Fruit fly (Drosophila melanogaster) whole organism, embryonic: ENCODE results near the gene CG13054.

Source experiments
- Ada2b ChIP-seq: fragments of 200-800 bp; sonication (Bioruptor generic); IDR thresholded peaks from 2 replicates; pipeline ENCODE4 v1.3.6; 2022; ENCODE audit warnings: missing biosample characterization, missing genetic modification characterization
- Awh ChIP-seq: fragments of 200-800 bp; sonication (Bioruptor generic); IDR thresholded peaks from 2 replicates; pipeline ENCODE4, ENCODE4 v1.3.6; 2022; ENCODE audit warnings: missing biosample characterization, missing genetic modification characterization
- B-H2 ChIP-seq: fragments of 200-800 bp; sonication (Bioruptor generic); optimal IDR thresholded peaks from 2 replicates; lab custom pipeline; 2018; ENCODE audit warnings: missing biosample characterization, mild to moderate bottlenecking, missing genetic modification characterization
- CG10979 ChIP-seq: fragments of 200-800 bp; sonication (Bioruptor generic); optimal IDR thresholded peaks from 2 replicates; lab custom pipeline; 2018; ENCODE audit warnings: missing biosample characterization, mild to moderate bottlenecking, missing genetic modification characterization, moderate library complexity
- CG12744 ChIP-seq: fragments of 200-800 bp; sonication (Bioruptor generic); optimal IDR thresholded peaks from 2 replicates; lab custom pipeline; 2016; ENCODE audit warnings: missing biosample characterization, missing genetic modification characterization
- CG12942 ChIP-seq: fragments of 200-800 bp; sonication (Bioruptor generic); optimal IDR thresholded peaks from 3 replicates; lab custom pipeline; 2016; ENCODE audit warnings: missing biosample characterization, missing genetic modification characterization
- CG13296 ChIP-seq: fragments of 200-800 bp; sonication (Bioruptor generic); optimal IDR thresholded peaks from 3 replicates; lab custom pipeline; 2018; ENCODE audit warnings: missing biosample characterization, mild to moderate bottlenecking, missing genetic modification characterization
- CG13775 ChIP-seq: fragments of 200-800 bp; sonication (Bioruptor generic); optimal IDR thresholded peaks from 3 replicates; lab custom pipeline; 2017; ENCODE audit warnings: missing biosample characterization, mild to moderate bottlenecking, missing genetic modification characterization
- CG15269 ChIP-seq: fragments of 200-800 bp; sonication (Bioruptor generic); optimal IDR thresholded peaks from 2 replicates; lab custom pipeline; 2018; ENCODE audit warnings: missing biosample characterization, mild to moderate bottlenecking, missing genetic modification characterization, moderate library complexity
- CG17385 ChIP-seq: fragments of 200-800 bp; sonication (Bioruptor generic); optimal IDR thresholded peaks from 3 replicates; lab custom pipeline; 2018; ENCODE audit warnings: missing biosample characterization, mild to moderate bottlenecking, missing genetic modification characterization
- CG1832 ChIP-seq: fragments of 200-800 bp; sonication (Bioruptor generic); optimal IDR thresholded peaks from 2 replicates; lab custom pipeline; 2017; ENCODE audit warnings: missing biosample characterization, mild to moderate bottlenecking, missing genetic modification characterization, inconsistent platforms
- CG2120 ChIP-seq: fragments of 200-800 bp; sonication (Bioruptor generic); optimal IDR thresholded peaks from 3 replicates; lab custom pipeline; 2016; ENCODE audit warnings: missing biosample characterization, missing genetic modification characterization
- CG32532 ChIP-seq: fragments of 200-800 bp; sonication (Bioruptor generic); IDR thresholded peaks from 2 replicates; pipeline ENCODE4 v1.3.6; 2022; ENCODE audit warnings: missing biosample characterization, missing genetic modification characterization
- CG34376 ChIP-seq: fragments of 200-800 bp; sonication (Bioruptor generic); optimal IDR thresholded peaks from 2 replicates; lab custom pipeline; 2018; ENCODE audit warnings: missing biosample characterization, mild to moderate bottlenecking, missing genetic modification characterization
- CG4360 ChIP-seq: fragments of 200-800 bp; sonication (Bioruptor generic); IDR thresholded peaks from 2 replicates; pipeline ENCODE4 v1.3.6; 2022; ENCODE audit warnings: missing biosample characterization, missing genetic modification characterization
- CG6654 ChIP-seq: fragments of 200-800 bp; sonication (Bioruptor generic); optimal IDR thresholded peaks from 2 replicates; lab custom pipeline; 2017; ENCODE audit warnings: missing biosample characterization, mild to moderate bottlenecking, missing genetic modification characterization
- CG7271 ChIP-seq: fragments of 200-800 bp; sonication (Bioruptor generic); optimal IDR thresholded peaks from 2 replicates; lab custom pipeline; 2018; ENCODE audit warnings: missing biosample characterization, mild to moderate bottlenecking, missing genetic modification characterization, moderate library complexity
- CG7556 ChIP-seq: fragments of 200-800 bp; sonication (Bioruptor generic); optimal IDR thresholded peaks from 2 replicates; lab custom pipeline; 2017; ENCODE audit warnings: missing biosample characterization, mild to moderate bottlenecking, missing genetic modification characterization
- CG9609 ChIP-seq: fragments of 200-800 bp; sonication (Bioruptor generic); optimal IDR thresholded peaks from 3 replicates; lab custom pipeline; 2016; ENCODE audit warnings: missing biosample characterization, missing genetic modification characterization
- CG9932 ChIP-seq: fragments of 200-800 bp; sonication (Bioruptor generic); IDR thresholded peaks from 2 replicates; pipeline ENCODE4 v1.3.6; 2022; ENCODE audit warnings: missing biosample characterization, missing genetic modification characterization
- CoRest ChIP-seq: fragments of 200-800 bp; sonication (Bioruptor generic); optimal IDR thresholded peaks from 3 replicates; lab custom pipeline; 2018; ENCODE audit warnings: missing biosample characterization, mild to moderate bottlenecking, missing genetic modification characterization, moderate library complexity
- Drgx ChIP-seq: fragments of 200-800 bp; sonication (Bioruptor generic); IDR thresholded peaks from 2 replicates; pipeline ENCODE4 v1.3.6; 2022; ENCODE audit warnings: missing biosample characterization, missing genetic modification characterization
- ERR ChIP-seq: fragments of 200-800 bp; sonication (Bioruptor generic); optimal IDR thresholded peaks from 2 replicates; lab custom pipeline; 2016; ENCODE audit warnings: missing biosample characterization, missing genetic modification characterization
- Hand ChIP-seq: fragments of 200-800 bp; sonication (Bioruptor generic); optimal IDR thresholded peaks from 2 replicates; lab custom pipeline; 2017; ENCODE audit warnings: mild to moderate bottlenecking, missing biosample characterization, missing genetic modification reagents, missing genetic modification characterization
- Lpt ChIP-seq: fragments of >200 bp; optimal IDR thresholded peaks from 2 replicates; lab custom pipeline; 2018; ENCODE audit warnings: missing biosample characterization, missing genetic modification characterization
- Opbp ChIP-seq: fragments of 200-800 bp; sonication (Bioruptor generic); IDR thresholded peaks from 3 replicates; pipeline ENCODE4 v1.3.6; 2022; ENCODE audit warnings: missing biosample characterization, missing genetic modification characterization; ENCODE audit not compliant: partially characterized antibody
- Optix ChIP-seq: fragments of 200-800 bp; sonication (Bioruptor generic); IDR thresholded peaks from 3 replicates; pipeline ENCODE4 v1.3.6; 2022; ENCODE audit warnings: missing biosample characterization, missing genetic modification characterization
- Pdp1 ChIP-seq, 2 experiments: fragments of 200-800 bp; sonication (Bioruptor generic); optimal IDR thresholded peaks; 3 replicates each; lab custom pipeline; 2016; ENCODE audit warnings: missing biosample characterization in 2 of 2, missing genetic modification characterization in 2 of 2, mild to moderate bottlenecking in 1 of 2, moderate library complexity in 1 of 2
- Sox100B ChIP-seq: fragments of 200-800 bp; sonication (Bioruptor generic); optimal IDR thresholded peaks from 3 replicates; lab custom pipeline; 2018; ENCODE audit warnings: missing biosample characterization, mild to moderate bottlenecking, missing genetic modification characterization
- Sry-β ChIP-seq: fragments of 200-800 bp; sonication (Bioruptor generic); optimal IDR thresholded peaks from 2 replicates; lab custom pipeline; 2018; ENCODE audit warnings: missing biosample characterization, mild to moderate bottlenecking, missing genetic modification characterization, moderate library complexity
- Ssrp ChIP-seq: fragments of 200-800 bp; sonication (Bioruptor generic); optimal IDR thresholded peaks from 2 replicates; lab custom pipeline; 2018; ENCODE audit warnings: missing biosample characterization, mild to moderate bottlenecking, missing genetic modification characterization, moderate library complexity
- az2 ChIP-seq: fragments of 200-800 bp; sonication (Bioruptor generic); optimal IDR thresholded peaks from 3 replicates; lab custom pipeline; 2016; ENCODE audit warnings: missing biosample characterization, missing genetic modification characterization
- disco-r ChIP-seq: fragments of 200-800 bp; sonication (Bioruptor generic); optimal IDR thresholded peaks from 2 replicates; lab custom pipeline; 2016; ENCODE audit warnings: missing biosample characterization, missing genetic modification characterization
- gcm ChIP-seq: fragments of 200-800 bp; sonication (Bioruptor generic); optimal IDR thresholded peaks from 2 replicates; lab custom pipeline; 2019; ENCODE audit warnings: missing biosample characterization, mild to moderate bottlenecking, missing genetic modification characterization, moderate library complexity
- gem ChIP-seq: fragments of 200-800 bp; sonication (Bioruptor generic); optimal IDR thresholded peaks from 2 replicates; lab custom pipeline; 2019; ENCODE audit warnings: missing biosample characterization, mild to moderate bottlenecking, missing genetic modification characterization, moderate library complexity
- grau ChIP-seq: fragments of 200-800 bp; optimal IDR thresholded peaks from 3 replicates; lab custom pipeline; 2019; ENCODE audit warnings: missing biosample characterization, mild to moderate bottlenecking, missing genetic modification characterization, moderate library complexity
- hb ChIP-seq: fragments of 200-800 bp; sonication (Bioruptor generic); IDR thresholded peaks from 3 replicates; pipeline ENCODE4 v1.3.6; 2022; ENCODE audit warnings: missing biosample characterization, missing genetic modification characterization; ENCODE audit not compliant: partially characterized antibody
- jing ChIP-seq: fragments of 200-800 bp; sonication (Bioruptor generic); optimal IDR thresholded peaks from 2 replicates; lab custom pipeline; 2018; ENCODE audit warnings: missing biosample characterization, mild to moderate bottlenecking, missing genetic modification characterization
- jumu ChIP-seq: fragments of 200-800 bp; sonication (Bioruptor generic); optimal IDR thresholded peaks from 3 replicates; lab custom pipeline; 2016; ENCODE audit warnings: missing biosample characterization, missing genetic modification characterization
- mld ChIP-seq: fragments of 200-800 bp; sonication (Bioruptor generic); IDR thresholded peaks from 3 replicates; pipeline ENCODE4 v1.3.6; 2022; ENCODE audit warnings: missing biosample characterization, missing genetic modification characterization; ENCODE audit not compliant: partially characterized antibody
- nom ChIP-seq: fragments of 200-800 bp; sonication (Bioruptor generic); optimal IDR thresholded peaks from 2 replicates; lab custom pipeline; 2017; ENCODE audit warnings: missing biosample characterization, missing genetic modification characterization, mild to moderate bottlenecking, moderate library complexity, missing genetic modification reagents
- prd ChIP-seq, 3 experiments: fragments of >200 bp in 2 of 3; fragments of 200-800 bp in 1 of 3; sonication (Bioruptor generic) in 1 of 3; optimal IDR thresholded peaks in 2 of 3; IDR thresholded peaks in 1 of 3; 2 replicates in 2 of 3; 3 replicates in 1 of 3; pipeline versions ENCODE4 v1.3.6 to Lab custom; 2017 to 2022; ENCODE audit warnings: missing biosample characterization in 1 of 3, missing genetic modification characterization in 1 of 3
- psq ChIP-seq: fragments of 200-800 bp; sonication (Bioruptor generic); optimal IDR thresholded peaks from 2 replicates; lab custom pipeline; 2017; ENCODE audit warnings: missing biosample characterization, missing genetic modification characterization
- row ChIP-seq: fragments of 200-800 bp; sonication (Bioruptor generic); IDR thresholded peaks from 3 replicates; pipeline ENCODE4 v1.3.6; 2022; ENCODE audit warnings: missing biosample characterization, missing genetic modification characterization
- sd ChIP-seq: fragments of 200-800 bp; sonication (Bioruptor generic); optimal IDR thresholded peaks from 3 replicates; lab custom pipeline; 2018; ENCODE audit warnings: missing biosample characterization, mild to moderate bottlenecking, missing genetic modification characterization, moderate library complexity
- sens ChIP-seq: fragments of 200-800 bp; sonication (Bioruptor generic); peaks from one replicate; lab custom pipeline; 2016; ENCODE audit warnings: missing biosample characterization, missing genetic modification characterization
- trh ChIP-seq: fragments of 200-800 bp; sonication (Bioruptor generic); optimal IDR thresholded peaks from 2 replicates; lab custom pipeline; 2016; ENCODE audit warnings: missing biosample characterization, missing genetic modification characterization
- zf30C ChIP-seq: fragments of 200-800 bp; sonication (Bioruptor generic); optimal IDR thresholded peaks from 3 replicates; lab custom pipeline; 2018; ENCODE audit warnings: missing biosample characterization, mild to moderate bottlenecking, missing genetic modification characterization

CG13054 gene

dm6 chr3L:16213201-16213600, 43.8 kb downstream of the CG13054 start:
- no peak for TF ChIP-seq Ssrp (tag; lab: Kevin White, UChicago)
- TF ChIP-seq row (GFP tag; lab: Robert Waterston, UW): no peak
- no peak for TF ChIP-seq CG6654 (GFP tag; lab: Kevin White, UChicago)
- TF ChIP-seq CG7271 (tag; lab: Kevin White, UChicago): no peak
- TF ChIP-seq CG13775: no peak
- TF ChIP-seq Awh: no peak
- no peak for TF ChIP-seq ERR (GFP tag; lab: Kevin White, UChicago)
- TF ChIP-seq CG9932: no peak
- no peak for TF ChIP-seq Hand
- TF ChIP-seq CG12942: no peak
- no peak for TF ChIP-seq Sry-β (GFP tag; lab: Kevin White, UChicago)

- TF ChIP-seq gcm (GFP tag; lab: Kevin White, UChicago) (no peak), trh (GFP tag; lab: Kevin White, UChicago) (no peak), grau (tag; lab: Kevin White, UChicago) (no peak), hb (no peak), Optix (GFP tag; lab: Robert Waterston, UW) (no peak), sens (no peak), Ada2b (GFP tag; lab: Robert Waterston, UW) (no peak), disco-r (GFP tag; lab: Kevin White, UChicago) (no peak), CG15269 (tag; lab: Kevin White, UChicago) (no peak), Lpt (no peak), B-H2 (GFP tag; lab: Kevin White, UChicago) (no peak), CG9609 (GFP tag; lab: Kevin White, UChicago) (no peak), CG4360 (GFP tag; lab: Robert Waterston, UW) (no peak)
Observed at dm6 chr3L:16211936-16212287, 45.1 kb downstream of the CG13054 start.

- TF ChIP-seq CG1832 (GFP tag; lab: Kevin White, UChicago) (peak; percentile 74), Sox100B (GFP tag; lab: Kevin White, UChicago) (peak; percentile 25), CG17385 (GFP tag; lab: Kevin White, UChicago) (peak; percentile 4), CG7556 (peak; percentile 56), Opbp (0 out of 3 replicates have a peak, but pooled peaks have one; percentile 9), CG32532 (GFP tag; lab: Robert Waterston, UW) (0 out of 2 replicates have a peak, but pooled peaks have one; percentile 30), jumu (GFP tag; lab: Kevin White, UChicago) (no peak), Pdp1 (GFP tag; optimal IDR thresholded peaks at IDR 0.05; lab: Kevin White, UChicago) (no peak), CG12744 (GFP tag; lab: Kevin White, UChicago) (no peak), gem (tag; lab: Kevin White, UChicago) (peak; percentile 60), CG13296 (GFP tag; lab: Kevin White, UChicago) (no peak), prd (optimal IDR thresholded peaks at IDR 0.05; lab: Kevin White, UChicago) (no peak), prd (GFP tag; IDR thresholded peaks at IDR 0.05; lab: Robert Waterston, UW) (0 out of 3 replicates have a peak, but pooled peaks have one; percentile 15), CG2120 (GFP tag; lab: Kevin White, UChicago) (no peak), az2 (GFP tag; lab: Kevin White, UChicago) (no peak), Drgx (GFP tag; lab: Robert Waterston, UW) (peak; percentile 54), nom (GFP tag; lab: Kevin White, UChicago) (no peak), zf30C (GFP tag; lab: Kevin White, UChicago) (no peak), sd (tag; lab: Kevin White, UChicago) (peak; percentile 23), CG34376 (GFP tag; lab: Kevin White, UChicago) (no peak), CoRest (tag; lab: Kevin White, UChicago) (peak; percentile 31), jing (GFP tag; lab: Kevin White, UChicago) (no peak), mld (GFP tag; lab: Robert Waterston, UW) (no peak), psq (GFP tag; lab: Kevin White, UChicago) (no peak), CG10979 (tag; lab: Kevin White, UChicago) (peak; percentile 8)
Observed at dm6 chr3L:16211156-16211935, 45.6 kb downstream of the CG13054 start.
